Fruit fly (Drosophila melanogaster) whole organism, embryonic: ENCODE data around the gene Elo68alpha.

ENCODE experiments used
- Asciz ChIP-seq: fragments of 200-800 bp; sonication (Bioruptor generic); optimal IDR thresholded peaks from 2 replicates; lab custom pipeline; 2017; ENCODE audit warnings: missing biosample characterization, mild to moderate bottlenecking, missing genetic modification characterization, missing genetic modification reagents
- Atf3 ChIP-seq: fragments of 200-800 bp; sonication (Bioruptor generic); optimal IDR thresholded peaks from 3 replicates; lab custom pipeline; 2016; ENCODE audit warnings: missing biosample characterization, missing genetic modification characterization
- B-H1 ChIP-seq: fragments of 200-800 bp; sonication (Bioruptor generic); IDR thresholded peaks from 3 replicates; pipeline ENCODE4 v1.3.6; 2022; ENCODE audit warnings: missing biosample characterization, missing genetic modification characterization
- CG10147 ChIP-seq: fragments of 200-800 bp; sonication (Bioruptor generic); optimal IDR thresholded peaks from 2 replicates; lab custom pipeline; 2019; ENCODE audit warnings: missing biosample characterization, mild to moderate bottlenecking, missing genetic modification characterization, moderate library complexity
- CG1024 ChIP-seq: fragments of 200-800 bp; sonication (Bioruptor generic); IDR thresholded peaks from 2 replicates; pipeline ENCODE4 v1.3.6; 2022; ENCODE audit warnings: missing biosample characterization, missing genetic modification characterization
- CG10565 ChIP-seq: fragments of 200-800 bp; sonication (Bioruptor generic); optimal IDR thresholded peaks from 3 replicates; lab custom pipeline; 2016; ENCODE audit warnings: missing biosample characterization, mild to moderate bottlenecking, missing genetic modification characterization
- CG10979 ChIP-seq: fragments of 200-800 bp; sonication (Bioruptor generic); optimal IDR thresholded peaks from 2 replicates; lab custom pipeline; 2018; ENCODE audit warnings: missing biosample characterization, mild to moderate bottlenecking, missing genetic modification characterization, moderate library complexity
- CG11093 ChIP-seq: fragments of 200-800 bp; sonication (Bioruptor generic); IDR thresholded peaks from 3 replicates; pipeline ENCODE4 v1.3.6; 2022; ENCODE audit warnings: missing biosample characterization, missing genetic modification characterization
- CG12942 ChIP-seq: fragments of 200-800 bp; sonication (Bioruptor generic); optimal IDR thresholded peaks from 3 replicates; lab custom pipeline; 2016; ENCODE audit warnings: missing biosample characterization, missing genetic modification characterization
- CG14441 ChIP-seq: fragments of 200-800 bp; sonication (Bioruptor generic); IDR thresholded peaks from 2 replicates; pipeline ENCODE4 v1.3.6; 2022; ENCODE audit warnings: missing biosample characterization, missing genetic modification characterization
- CG15479 ChIP-seq: fragments of 200-800 bp; sonication (Bioruptor generic); optimal IDR thresholded peaks from 3 replicates; lab custom pipeline; 2019; ENCODE audit warnings: missing biosample characterization, mild to moderate bottlenecking, missing genetic modification characterization, moderate library complexity
- CG18011 ChIP-seq: fragments of 200-800 bp; sonication (Bioruptor generic); optimal IDR thresholded peaks from 2 replicates; lab custom pipeline; 2017; ENCODE audit warnings: missing biosample characterization, missing genetic modification characterization, mild to moderate bottlenecking, moderate library complexity, missing genotype
- CG18619 ChIP-seq: fragments of 200-800 bp; sonication (Bioruptor generic); optimal IDR thresholded peaks from 3 replicates; lab custom pipeline; 2017; ENCODE audit warnings: missing biosample characterization, mild to moderate bottlenecking, missing genetic modification characterization
- CG2129 ChIP-seq: fragments of 200-800 bp; sonication (Bioruptor generic); IDR thresholded peaks from 2 replicates; pipeline ENCODE4 v1.3.6; 2022; ENCODE audit warnings: missing biosample characterization, missing genetic modification characterization; ENCODE audit not compliant: partially characterized antibody
- CG2678 ChIP-seq: fragments of 200-800 bp; sonication (Bioruptor generic); optimal IDR thresholded peaks from 3 replicates; lab custom pipeline; 2019; ENCODE audit warnings: missing biosample characterization, mild to moderate bottlenecking, missing genetic modification characterization, moderate library complexity
- CG2889 ChIP-seq: fragments of 200-800 bp; sonication (Bioruptor generic); IDR thresholded peaks from 3 replicates; pipeline ENCODE4 v1.3.6; 2022; ENCODE audit warnings: missing biosample characterization, missing genetic modification characterization
- CG3281 ChIP-seq: fragments of 200-800 bp; sonication (Bioruptor generic); optimal IDR thresholded peaks from 3 replicates; lab custom pipeline; 2017; ENCODE audit warnings: missing biosample characterization, mild to moderate bottlenecking, missing genetic modification characterization
- CG42726 ChIP-seq: fragments of 200-800 bp; sonication (Bioruptor generic); IDR thresholded peaks from 2 replicates; pipeline ENCODE4 v1.3.6; 2022; ENCODE audit warnings: missing biosample characterization, missing genetic modification characterization; ENCODE audit not compliant: partially characterized antibody
- CG4854 ChIP-seq: fragments of 200-800 bp; sonication (Bioruptor generic); optimal IDR thresholded peaks from 2 replicates; lab custom pipeline; 2016; ENCODE audit warnings: missing biosample characterization, missing genetic modification characterization, inconsistent platforms
- CG6654 ChIP-seq: fragments of 200-800 bp; sonication (Bioruptor generic); optimal IDR thresholded peaks from 2 replicates; lab custom pipeline; 2017; ENCODE audit warnings: missing biosample characterization, mild to moderate bottlenecking, missing genetic modification characterization
- CG6683 ChIP-seq: fragments of 200-800 bp; sonication (Bioruptor generic); optimal IDR thresholded peaks from 2 replicates; lab custom pipeline; 2017; ENCODE audit warnings: missing biosample characterization, mild to moderate bottlenecking, missing genetic modification characterization, missing genetic modification reagents
- CG6813 ChIP-seq: fragments of 200-800 bp; sonication (Bioruptor generic); optimal IDR thresholded peaks from 2 replicates; lab custom pipeline; 2017; ENCODE audit warnings: missing biosample characterization, missing genetic modification characterization, mild to moderate bottlenecking, moderate library complexity, missing genetic modification reagents
- CG7271 ChIP-seq: fragments of 200-800 bp; sonication (Bioruptor generic); optimal IDR thresholded peaks from 2 replicates; lab custom pipeline; 2018; ENCODE audit warnings: missing biosample characterization, mild to moderate bottlenecking, missing genetic modification characterization, moderate library complexity
- CG7987 ChIP-seq: fragments of 200-800 bp; sonication (Bioruptor generic); optimal IDR thresholded peaks from 2 replicates; lab custom pipeline; 2018; ENCODE audit warnings: missing biosample characterization, mild to moderate bottlenecking, missing genetic modification characterization, moderate library complexity
- CG8359 ChIP-seq: fragments of 200-800 bp; sonication (Bioruptor generic); optimal IDR thresholded peaks from 2 replicates; lab custom pipeline; 2017; ENCODE audit warnings: missing biosample characterization, mild to moderate bottlenecking, missing genetic modification characterization, borderline replicate concordance
- CG9797 ChIP-seq: fragments of 200-800 bp; sonication (Bioruptor generic); optimal IDR thresholded peaks from 3 replicates; lab custom pipeline; 2018; ENCODE audit warnings: missing biosample characterization, mild to moderate bottlenecking, missing genetic modification characterization
- Deaf1 ChIP-seq: fragments of 200-800 bp; optimal IDR thresholded peaks from 3 replicates; lab custom pipeline; 2019; ENCODE audit warnings: missing biosample characterization, mild to moderate bottlenecking, missing genetic modification characterization, moderate library complexity
- Dek ChIP-seq: fragments of 200-800 bp; sonication (Bioruptor generic); optimal IDR thresholded peaks from 3 replicates; lab custom pipeline; 2019; ENCODE audit warnings: missing biosample characterization, mild to moderate bottlenecking, missing genetic modification characterization, moderate library complexity
- GATAe ChIP-seq: fragments of 200-800 bp; sonication (Bioruptor generic); conservative IDR thresholded peaks from 2 replicates; pipeline ENCODE4 v1.3.6; 2022; ENCODE audit warnings: missing biosample characterization, missing genetic modification characterization
- Hmx ChIP-seq: fragments of 200-800 bp; sonication (Bioruptor generic); optimal IDR thresholded peaks from 2 replicates; lab custom pipeline; 2016; ENCODE audit warnings: missing biosample characterization, missing genetic modification characterization
- Hsf ChIP-seq: fragments of 200-800 bp; sonication (Bioruptor generic); optimal IDR thresholded peaks from 3 replicates; lab custom pipeline; 2016; ENCODE audit warnings: missing biosample characterization, missing genetic modification characterization
- MESR4 ChIP-seq: fragments of 200-800 bp; sonication (Bioruptor generic); optimal IDR thresholded peaks from 2 replicates; lab custom pipeline; 2018; ENCODE audit warnings: missing biosample characterization, mild to moderate bottlenecking, missing genetic modification characterization, moderate library complexity
- MTF-1 ChIP-seq: fragments of 200-800 bp; sonication (Bioruptor generic); optimal IDR thresholded peaks from 2 replicates; lab custom pipeline; 2018; ENCODE audit warnings: missing biosample characterization, mild to moderate bottlenecking, missing genetic modification characterization, borderline replicate concordance
- Max ChIP-seq: fragments of 200-800 bp; sonication (Bioruptor generic); optimal IDR thresholded peaks from 2 replicates; lab custom pipeline; 2016; ENCODE audit warnings: missing biosample characterization, mild to moderate bottlenecking, missing genetic modification characterization
- Poxn ChIP-seq: fragments of 200-800 bp; sonication (Bioruptor generic); IDR thresholded peaks from 2 replicates; pipeline ENCODE4 v1.3.6; 2022; ENCODE audit warnings: missing biosample characterization, missing genetic modification characterization
- Taf1 ChIP-seq: fragments of 200-800 bp; sonication (Bioruptor generic); IDR thresholded peaks from 2 replicates; pipeline ENCODE4 v1.3.6; 2022; ENCODE audit warnings: missing biosample characterization, missing genetic modification characterization
- al ChIP-seq: fragments of 200-800 bp; sonication (Bioruptor generic); IDR thresholded peaks from 2 replicates; pipeline ENCODE4 v1.3.6; 2022; ENCODE audit warnings: missing biosample characterization, missing genetic modification characterization
- crp ChIP-seq, 2 experiments: fragments of 200-800 bp; sonication (Bioruptor generic); optimal IDR thresholded peaks; 2 replicates in 1 of 2; 3 replicates in 1 of 2; lab custom pipeline; 2017; ENCODE audit warnings: missing biosample characterization in 2 of 2, missing genetic modification characterization in 2 of 2, mild to moderate bottlenecking in 1 of 2, moderate library complexity in 1 of 2
- disco-r ChIP-seq: fragments of 200-800 bp; sonication (Bioruptor generic); optimal IDR thresholded peaks from 2 replicates; lab custom pipeline; 2016; ENCODE audit warnings: missing biosample characterization, missing genetic modification characterization
- dysf ChIP-seq: fragments of 200-800 bp; sonication (Bioruptor generic); IDR thresholded peaks from 3 replicates; pipeline ENCODE4 v1.3.6; 2022; ENCODE audit warnings: missing biosample characterization, missing genetic modification characterization
- emc ChIP-seq: fragments of 200-800 bp; sonication (Bioruptor generic); optimal IDR thresholded peaks from 2 replicates; lab custom pipeline; 2016; ENCODE audit warnings: missing biosample characterization, missing genetic modification characterization
- exex ChIP-seq: fragments of 200-800 bp; sonication (Bioruptor generic); optimal IDR thresholded peaks from 4 replicates; lab custom pipeline; 2018; ENCODE audit warnings: missing biosample characterization, mild to moderate bottlenecking, missing genetic modification characterization, moderate library complexity
- ham ChIP-seq: fragments of 200-800 bp; sonication (Bioruptor generic); IDR thresholded peaks from 2 replicates; pipeline ENCODE4 v1.3.6; 2022; ENCODE audit warnings: missing biosample characterization, missing genetic modification characterization
- lilli ChIP-seq: fragments of 200-800 bp; sonication (Bioruptor generic); optimal IDR thresholded peaks from 3 replicates; lab custom pipeline; 2016; ENCODE audit warnings: missing biosample characterization, missing genetic modification characterization
- nmo ChIP-seq: fragments of 200-800 bp; sonication (Bioruptor generic); optimal IDR thresholded peaks from 2 replicates; lab custom pipeline; 2018; ENCODE audit warnings: missing biosample characterization, mild to moderate bottlenecking, missing genetic modification characterization, moderate library complexity
- oc ChIP-seq: fragments of 200-800 bp; sonication (Bioruptor generic); optimal IDR thresholded peaks from 2 replicates; lab custom pipeline; 2018; ENCODE audit warnings: missing biosample characterization, mild to moderate bottlenecking, missing genetic modification characterization, moderate library complexity
- org-1 ChIP-seq: fragments of 200-800 bp; sonication (Bioruptor generic); optimal IDR thresholded peaks from 2 replicates; lab custom pipeline; 2017; ENCODE audit warnings: missing biosample characterization, missing genetic modification characterization
- phol ChIP-seq: fragments of 200-800 bp; sonication (Bioruptor generic); optimal IDR thresholded peaks from 3 replicates; lab custom pipeline; 2018; ENCODE audit warnings: missing biosample characterization, mild to moderate bottlenecking, missing genetic modification characterization, moderate library complexity
- sr ChIP-seq: fragments of 200-800 bp; sonication (Bioruptor generic); IDR thresholded peaks from 3 replicates; pipeline ENCODE4 v1.3.6; 2022; ENCODE audit warnings: missing biosample characterization, missing genetic modification characterization
- tgo ChIP-seq: fragments of 200-800 bp; sonication (Bioruptor generic); IDR thresholded peaks from 3 replicates; pipeline ENCODE4 v1.3.6; 2022; ENCODE audit warnings: missing biosample characterization, missing genetic modification characterization

Gene Elo68alpha

DNA sequence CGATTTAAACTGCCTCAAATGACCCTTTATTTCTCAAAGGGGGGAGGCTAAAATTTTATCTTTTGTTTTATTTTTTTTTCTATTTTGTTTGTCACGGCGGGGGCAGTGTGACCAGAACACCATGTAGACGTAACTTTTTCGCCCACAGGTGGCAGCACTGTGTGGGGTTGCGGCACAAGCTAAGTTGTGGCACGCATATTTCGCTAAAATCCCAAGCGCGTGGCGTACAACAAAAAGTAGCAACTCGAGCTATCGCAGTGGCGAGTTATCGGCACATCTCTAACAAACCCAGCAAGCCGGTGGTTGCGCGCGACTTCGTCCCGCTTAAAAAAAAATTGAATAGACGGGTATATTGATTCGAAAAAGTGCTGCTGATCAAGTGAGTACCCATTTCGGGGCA is 20.3 kb upstream of the Elo68alpha start, which contains the start of the genes Ufd1 and NaPi-III (continued):
- TF ChIP-seq CG6683 (GFP tag; lab: Kevin White, UChicago) (no peak), org-1 (GFP tag; lab: Kevin White, UChicago) (no peak), exex (tag; lab: Kevin White, UChicago) (no peak), Max (no peak), emc (GFP tag; lab: Kevin White, UChicago) (no peak), CG10979 (tag; lab: Kevin White, UChicago) (no peak), CG10565 (GFP tag; lab: Kevin White, UChicago) (no peak), B-H1 (GFP tag; lab: Robert Waterston, UW) (no peak), MESR4 (peak; percentile 87), CG1024 (GFP tag; lab: Robert Waterston, UW) (no peak), CG4854 (no peak), CG18011 (no peak), Hmx (no peak), GATAe (GFP tag; lab: Robert Waterston, UW) (peak; percentile 50; the same call in 1 of the 2 replicates), Taf1 (GFP tag; lab: Robert Waterston, UW) (no peak), sr (GFP tag; lab: Robert Waterston, UW) (no peak), CG7987 (GFP tag; lab: Kevin White, UChicago) (no peak), dysf (GFP tag; lab: Robert Waterston, UW) (peak; percentile 38; the same call in 1 of the 3 replicates), CG11093 (GFP tag; lab: Robert Waterston, UW) (no peak), CG8359 (GFP tag; lab: Kevin White, UChicago) (no peak), CG2129 (GFP tag; lab: Robert Waterston, UW) (peak; percentile 53), oc (no peak), CG6813 (GFP tag; lab: Kevin White, UChicago) (no peak)
- TF ChIP-seq, all 482 proteins: peak for 212

DNA sequence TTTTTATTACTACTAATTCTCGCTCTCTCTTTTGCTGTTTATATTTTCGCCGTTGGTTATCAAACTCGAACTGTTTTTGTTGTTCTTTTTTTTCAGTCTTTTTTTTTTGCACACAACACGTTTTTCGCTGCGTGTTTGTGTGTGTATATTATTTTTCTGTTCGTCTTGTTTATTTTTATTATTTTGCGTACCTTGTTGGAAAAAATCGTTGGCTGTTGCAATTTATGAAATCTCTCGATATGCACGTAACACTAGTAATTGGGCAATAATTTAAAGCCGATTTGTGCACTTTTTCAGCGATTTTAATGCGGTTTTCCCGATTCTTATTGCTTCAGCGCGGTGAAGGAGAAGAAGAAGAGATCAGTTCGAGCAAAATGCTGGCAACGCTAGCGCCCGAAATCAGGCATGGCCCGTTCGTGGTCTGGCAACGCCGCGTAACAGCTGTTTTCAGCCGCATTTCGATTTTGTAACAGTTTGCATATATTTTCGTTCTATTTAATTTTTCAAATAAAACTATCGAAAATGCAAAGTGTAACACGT is 17.7 kb upstream of the Elo68alpha start, which contains the start of the genes FoxK and mRpL2:
TSS of gene FoxK (minus strand) at position 365 of the 540 bp plus-strand sequence.
TSS of gene mRpL2 (plus strand) at position 429 of the 540 bp plus-strand sequence.
- TF ChIP-seq CG12942, result no peak
- TF ChIP-seq CG9797 (GFP tag; lab: Kevin White, UChicago), result peak; percentile 54
- TF ChIP-seq CG42726 (GFP tag; lab: Robert Waterston, UW), result 0 out of 2 replicates have a peak, but pooled peaks have one; percentile 29
- TF ChIP-seq CG2678, result no peak
- TF ChIP-seq Dek, result no peak
- no peak for TF ChIP-seq CG18619 (GFP tag; lab: Kevin White, UChicago)
- TF ChIP-seq CG7271, result no peak
- no peak for TF ChIP-seq CG14441 (GFP tag; lab: Robert Waterston, UW)
- no peak for TF ChIP-seq Asciz (GFP tag; lab: Kevin White, UChicago)
- TF ChIP-seq lilli (GFP tag; lab: Kevin White, UChicago), result no peak
- no peak for TF ChIP-seq disco-r (GFP tag; lab: Kevin White, UChicago)
- TF ChIP-seq nmo (GFP tag; lab: Kevin White, UChicago), result peak; percentile 19
- TF ChIP-seq CG15479 (GFP tag; lab: Kevin White, UChicago), result no peak
- no peak for TF ChIP-seq CG2889 (GFP tag; lab: Robert Waterston, UW)
- no peak for TF ChIP-seq CG10147 (GFP tag; lab: Kevin White, UChicago)
- peak; percentile 70 to 97 for TF ChIP-seq crp (GFP tag; optimal IDR thresholded peaks at IDR 0.05; lab: Kevin White, UChicago)
- TF ChIP-seq phol (tag; lab: Kevin White, UChicago), result peak; percentile 45
- no peak for TF ChIP-seq Taf1 (GFP tag; lab: Robert Waterston, UW)
- no peak for TF ChIP-seq tgo (GFP tag; lab: Robert Waterston, UW)
- TF ChIP-seq ham (GFP tag; lab: Robert Waterston, UW), result no peak
- peak; percentile 55 for TF ChIP-seq MTF-1 (GFP tag; lab: Kevin White, UChicago)
- no peak for TF ChIP-seq Poxn
- no peak for TF ChIP-seq Hsf
- TF ChIP-seq Atf3 (GFP tag; lab: Kevin White, UChicago), result no peak
- TF ChIP-seq Deaf1 (tag; lab: Kevin White, UChicago), result no peak
- no peak for TF ChIP-seq CG6654 (GFP tag; lab: Kevin White, UChicago)
- peak; percentile 5 for TF ChIP-seq CG3281 (GFP tag; lab: Kevin White, UChicago)
- TF ChIP-seq al (GFP tag; lab: Robert Waterston, UW), result no peak
